Fruit fly (Drosophila melanogaster): ENCODE results near the gene CG17104.

The CG17104 gene

dm6 chr2L:10703281-10703680, 26.3 kb downstream of the CG17104 start, which contains the start of gene CG6415 (continued):
- peak; percentile 30 for TF ChIP-seq Ets97D (GFP tag; optimal IDR thresholded peaks at IDR 0.05)
- peak; percentile 73 for TF ChIP-seq bab2 (GFP tag; optimal IDR thresholded peaks at IDR 0.05)
- peak; percentile 68 for TF ChIP-seq Sox100B (GFP tag; optimal IDR thresholded peaks at IDR 0.05)
- peak; percentile 11 for TF ChIP-seq CG18011 (GFP tag; optimal IDR thresholded peaks at IDR 0.05)
- TF ChIP-seq Optix (GFP tag; IDR thresholded peaks at IDR 0.05), result peak; percentile 42; the same call in 1 of the 3 replicates
- peak; percentile 85 for TF ChIP-seq CG18599 (GFP tag; optimal IDR thresholded peaks at IDR 0.05)
- TF ChIP-seq CG14710 (tag; optimal IDR thresholded peaks at IDR 0.05), result peak; percentile 70
- peak; percentile 78 for TF ChIP-seq CG12769 (tag; optimal IDR thresholded peaks at IDR 0.05)
- peak; percentile 71 for TF ChIP-seq ATbp (GFP tag; optimal IDR thresholded peaks at IDR 0.05)
- peak; percentile 36 for TF ChIP-seq CG2202 (tag; optimal IDR thresholded peaks at IDR 0.05)
- peak; percentile 78 for TF ChIP-seq Oli (tag; optimal IDR thresholded peaks at IDR 0.05)
- peak; percentile 44 for TF ChIP-seq CG10274 (GFP tag; optimal IDR thresholded peaks at IDR 0.05)
- TF ChIP-seq CG12219 (GFP tag; optimal IDR thresholded peaks at IDR 0.05), result peak; percentile 64
- peak; percentile 44; the same call in 1 of the 2 replicates for TF ChIP-seq GATAe (GFP tag; conservative IDR thresholded peaks at IDR 0.05)
- TF ChIP-seq Poxn (GFP tag; IDR thresholded peaks at IDR 0.05), result no peak
- TF ChIP-seq nmo (GFP tag; optimal IDR thresholded peaks at IDR 0.05), result peak; percentile 81
- TF ChIP-seq Atf3 (GFP tag; optimal IDR thresholded peaks at IDR 0.05), result peak; percentile 48
- peak; percentile 4 for TF ChIP-seq cato (GFP tag; optimal IDR thresholded peaks at IDR 0.05; ENCODE audit: borderline replicate concordance)
- TF ChIP-seq Pdp1 (GFP tag; optimal IDR thresholded peaks at IDR 0.05), result peak; percentile 38 to 77
- no peak for TF ChIP-seq gcm2 (GFP tag; optimal IDR thresholded peaks at IDR 0.05)
- 0 out of 2 replicates have a peak, but pooled peaks have one; percentile 50 for TF ChIP-seq sens-2 (GFP tag; IDR thresholded peaks at IDR 0.05)
- no peak for TF ChIP-seq CG5953 (GFP tag; IDR thresholded peaks at IDR 0.05)
- no peak for TF ChIP-seq CG42726 (GFP tag; IDR thresholded peaks at IDR 0.05; ENCODE audit: partially characterized antibody)
- TF ChIP-seq CG6654 (GFP tag; optimal IDR thresholded peaks at IDR 0.05), result peak; percentile 31
- TF ChIP-seq CkIIα-i1 (GFP tag; IDR thresholded peaks at IDR 0.05), result no peak
- TF ChIP-seq CG6813 (GFP tag; optimal IDR thresholded peaks at IDR 0.05), result peak; percentile 59
- no peak for TF ChIP-seq sna (GFP tag; IDR thresholded peaks at IDR 0.05; ENCODE audit: partially characterized antibody)
- no peak for TF ChIP-seq fru (optimal IDR thresholded peaks at IDR 0.05)
- peak; percentile 41; the same call in 1 of the 2 replicates for TF ChIP-seq CG8765 (GFP tag; IDR thresholded peaks at IDR 0.05)
- peak; percentile 56 for TF ChIP-seq zfh2 (GFP tag; optimal IDR thresholded peaks at IDR 0.05)
- TF ChIP-seq CG9727 (GFP tag; optimal IDR thresholded peaks at IDR 0.05), result peak; percentile 78
- TF ChIP-seq so (GFP tag; IDR thresholded peaks at IDR 0.05), result peak; percentile 76
- TF ChIP-seq mam (GFP tag; optimal IDR thresholded peaks at IDR 0.05), result peak; percentile 81
- TF ChIP-seq dysf (GFP tag; IDR thresholded peaks at IDR 0.05), result peak; percentile 80
- TF ChIP-seq ERR (GFP tag; optimal IDR thresholded peaks at IDR 0.05), result peak; percentile 72
- peak; percentile 51 for TF ChIP-seq CG10462 (GFP tag; optimal IDR thresholded peaks at IDR 0.05)
- peak; percentile 3 for TF ChIP-seq Max (GFP tag; optimal IDR thresholded peaks at IDR 0.05)
- peak; percentile 74 for TF ChIP-seq ind (GFP tag; optimal IDR thresholded peaks at IDR 0.05)
- TF ChIP-seq CG3163 (GFP tag; optimal IDR thresholded peaks at IDR 0.05), result peak; percentile 42
- no peak for TF ChIP-seq Scr (GFP tag; IDR thresholded peaks at IDR 0.05; ENCODE audit: partially characterized antibody)
- no peak for TF ChIP-seq Lpt (GFP tag; optimal IDR thresholded peaks at IDR 0.05)
- peak; percentile 40 for TF ChIP-seq Six4 (GFP tag; optimal IDR thresholded peaks at IDR 0.05)
- peak; percentile 75 for TF ChIP-seq fd96Cb (tag; optimal IDR thresholded peaks at IDR 0.05)
- peak; percentile 54 for TF ChIP-seq CG3847 (GFP tag; IDR thresholded peaks at IDR 0.05)
- peak; percentile 76 for TF ChIP-seq CG8924 (tag; optimal IDR thresholded peaks at IDR 0.05)
- TF ChIP-seq tin (GFP tag; optimal IDR thresholded peaks at IDR 0.05), result peak; percentile 70
- TF ChIP-seq wor (GFP tag; IDR thresholded peaks at IDR 0.05), result 0 out of 2 replicates have a peak, but pooled peaks have one; percentile 30
- peak; percentile 87 for TF ChIP-seq CG7839 (tag; optimal IDR thresholded peaks at IDR 0.05)
- TF ChIP-seq chinmo (GFP tag; IDR thresholded peaks at IDR 0.05; ENCODE audit: partially characterized antibody), result no peak
- peak; percentile 66 for TF ChIP-seq CG9609 (GFP tag; optimal IDR thresholded peaks at IDR 0.05)
- peak; percentile 39 for TF ChIP-seq dm (GFP tag; optimal IDR thresholded peaks at IDR 0.05)
